Worm (Caenorhabditis elegans): Measurements from ENCODE around the gene ZK813.6.

ZK813.6 gene

DNA sequence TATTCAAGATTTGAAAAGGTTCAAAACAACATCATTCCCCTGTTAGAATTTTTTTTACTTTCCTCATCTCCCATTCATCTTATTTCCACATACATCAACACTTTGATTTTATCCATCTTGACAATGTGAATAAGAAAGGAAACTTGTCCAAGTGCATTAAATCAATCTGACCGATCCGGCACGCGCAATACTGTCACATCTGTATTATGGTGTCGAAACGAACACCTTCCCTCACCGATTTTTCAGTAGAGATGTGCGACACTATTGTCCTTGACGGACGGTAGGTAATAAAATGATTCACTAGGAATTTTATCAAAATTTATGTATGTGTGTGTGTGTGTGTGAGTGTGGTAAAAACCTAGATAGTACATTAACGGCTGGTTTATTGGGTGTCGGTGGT, 39.3 kb downstream of the ZK813.6 start:
- peak; percentile 27 for TF ChIP-seq nhr-25 (tag; optimal IDR thresholded peaks at IDR 0.05)
- TF ChIP-seq nhr-77 (tag; optimal IDR thresholded peaks at IDR 0.05) = no peak
- no peak for TF ChIP-seq eor-1 (tag; optimal IDR thresholded peaks at IDR 0.05)

DNA sequence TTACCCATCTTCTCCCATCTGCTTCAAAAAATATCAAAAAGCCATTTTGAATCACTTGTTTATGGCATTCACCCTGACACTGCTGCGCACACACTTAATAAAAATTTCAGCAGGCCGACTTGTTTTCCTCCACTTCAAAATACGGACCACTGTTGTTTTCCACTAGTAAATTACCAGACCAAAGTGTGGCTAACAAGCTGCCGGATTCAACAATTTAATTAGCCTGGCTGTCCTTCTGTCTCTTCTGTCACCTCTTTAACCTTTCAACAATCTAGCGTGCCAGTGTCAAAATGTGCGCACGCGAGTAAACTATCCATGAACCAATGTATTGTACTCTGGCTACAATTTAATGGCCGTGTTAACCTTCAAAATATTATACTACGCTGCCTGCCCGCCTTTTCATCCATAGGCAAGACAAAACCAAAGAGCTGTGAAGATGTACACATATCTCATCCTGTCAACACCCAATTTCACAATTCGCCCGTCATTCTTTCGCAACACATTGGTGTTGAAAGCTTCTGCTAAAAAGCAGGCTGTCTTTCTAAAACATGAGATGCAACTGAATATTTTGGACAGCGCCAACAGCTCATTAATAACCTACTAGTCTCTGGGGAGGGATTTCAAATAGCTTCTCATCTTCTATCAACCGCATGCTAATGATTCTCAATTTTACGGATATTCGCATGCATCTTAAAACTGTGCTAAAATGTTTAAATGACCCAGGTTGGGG, 39.9 kb downstream of the ZK813.6 start:
- TF ChIP-seq lin-39 (tag; optimal IDR thresholded peaks at IDR 0.05) = peak; percentile 60
- no peak for TF ChIP-seq ceh-28 (tag; optimal IDR thresholded peaks at IDR 0.05)

DNA sequence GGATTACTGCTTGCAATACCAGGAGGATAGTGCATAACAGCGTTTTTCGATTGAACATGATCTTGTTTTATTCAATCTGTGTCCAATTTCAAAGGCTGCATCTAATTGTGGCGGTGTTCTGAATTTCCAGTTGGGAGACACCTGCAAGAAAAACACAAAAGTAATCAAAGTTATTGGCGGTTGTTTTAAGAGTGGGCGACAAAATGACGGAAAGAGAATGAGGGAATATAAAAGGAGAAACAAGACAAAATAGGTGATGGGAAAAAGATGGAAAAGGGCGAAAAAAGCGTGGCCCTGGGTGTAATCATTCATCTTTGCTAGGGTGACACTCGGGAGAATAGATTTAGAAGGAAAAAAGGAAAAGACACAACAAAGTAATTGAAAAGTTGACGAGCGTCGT, 41.2 kb downstream of the ZK813.6 start, which contains the start of the genes ZK377.15 and sax-3:
Gene ZK377.15, minus strand, starts transcription at position 101 of the 400 bp plus-strand sequence.
Gene sax-3, minus strand, starts transcription at position 143 of the 400 bp plus-strand sequence.
- TF ChIP-seq aly-2 (tag; optimal IDR thresholded peaks at IDR 0.05) (no peak), mml-1 (tag; optimal IDR thresholded peaks at IDR 0.05) (no peak), ceh-28 (tag; optimal IDR thresholded peaks at IDR 0.05) (no peak), daf-12 (tag; optimal IDR thresholded peaks at IDR 0.05) (no peak), pqm-1 (tag; optimal IDR thresholded peaks at IDR 0.05) (no peak), nhr-12 (tag; optimal IDR thresholded peaks at IDR 0.05) (no peak), ceh-16 (tag; optimal IDR thresholded peaks at IDR 0.05) (no peak), nhr-237 (tag; optimal IDR thresholded peaks at IDR 0.05) (no peak)

DNA sequence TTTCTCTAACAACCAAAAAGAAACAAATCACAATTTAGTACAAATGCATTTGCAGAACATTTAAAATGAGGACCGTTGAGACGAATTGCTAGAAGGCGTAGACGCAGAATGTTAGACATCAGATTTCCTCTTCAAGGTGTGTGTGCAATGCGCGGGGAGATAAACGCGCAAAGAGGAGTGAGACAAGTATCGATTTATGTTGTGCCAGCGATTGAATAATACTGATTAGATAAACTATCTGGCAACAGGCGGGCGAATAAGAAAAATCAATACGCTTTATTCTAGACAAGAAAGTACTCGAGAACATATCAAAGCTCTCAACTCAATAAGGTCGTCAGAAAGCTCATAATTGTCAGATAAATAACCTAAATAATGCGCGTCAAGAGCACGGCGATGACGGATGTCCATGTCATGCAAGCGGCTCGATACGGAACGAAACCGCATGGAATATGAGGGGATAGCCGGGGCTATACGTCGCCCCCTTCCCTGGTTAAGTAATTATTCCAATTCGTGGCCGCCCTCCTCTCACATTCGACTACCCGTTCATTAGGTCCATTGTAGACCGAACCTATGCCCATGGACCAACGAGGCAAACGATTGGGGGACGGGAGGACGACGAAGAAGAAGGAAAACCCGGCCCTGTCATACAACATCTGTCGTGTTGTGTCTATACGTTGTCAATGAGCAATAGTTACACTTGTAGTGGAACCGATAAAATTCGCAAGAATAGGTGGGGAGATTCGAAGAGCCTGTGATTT, 42.6 kb downstream of the ZK813.6 start:
- TF ChIP-seq aly-2 (tag; optimal IDR thresholded peaks at IDR 0.05) (no peak), egl-5 (tag; optimal IDR thresholded peaks at IDR 0.05) (no peak)

DNA sequence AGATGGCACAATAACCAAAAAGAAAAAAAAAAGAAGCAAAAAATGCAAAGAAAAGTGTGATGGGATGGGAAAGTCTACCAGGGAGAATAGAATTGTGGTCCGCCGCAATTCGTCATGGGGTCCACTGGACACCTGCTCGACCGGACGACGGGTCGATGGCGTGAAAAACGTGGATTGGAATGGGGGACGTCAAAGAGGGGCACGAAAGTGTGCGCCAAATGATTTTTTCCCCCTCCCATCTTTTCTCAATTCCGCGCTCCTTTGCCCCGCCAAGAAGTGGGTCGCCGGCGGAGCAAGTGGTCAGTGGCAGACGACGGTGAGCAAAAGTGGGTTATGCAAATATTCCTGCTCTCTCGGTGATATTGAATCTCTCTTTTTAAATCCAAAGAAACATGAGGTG, 43.3 kb downstream of the ZK813.6 start:
- TF ChIP-seq ZK546.5 (tag; optimal IDR thresholded peaks at IDR 0.05) (no peak), pha-4 (tag; optimal IDR thresholded peaks at IDR 0.05) (no peak), snpc-4 (tag; optimal IDR thresholded peaks at IDR 0.05) (no peak), nhr-25 (tag; optimal IDR thresholded peaks at IDR 0.05) (no peak), ztf-11 (tag; optimal IDR thresholded peaks at IDR 0.05) (no peak), unc-39 (tag; optimal IDR thresholded peaks at IDR 0.05) (no peak), egl-5 (tag; optimal IDR thresholded peaks at IDR 0.05) (no peak), mdl-1 (tag; optimal IDR thresholded peaks at IDR 0.05) (no peak), nhr-28 (tag; optimal IDR thresholded peaks at IDR 0.05) (no peak), jun-1 (tag; optimal IDR thresholded peaks at IDR 0.05) (no peak), fkh-10 (GFP tag; optimal IDR thresholded peaks at IDR 0.05) (no peak)

DNA sequence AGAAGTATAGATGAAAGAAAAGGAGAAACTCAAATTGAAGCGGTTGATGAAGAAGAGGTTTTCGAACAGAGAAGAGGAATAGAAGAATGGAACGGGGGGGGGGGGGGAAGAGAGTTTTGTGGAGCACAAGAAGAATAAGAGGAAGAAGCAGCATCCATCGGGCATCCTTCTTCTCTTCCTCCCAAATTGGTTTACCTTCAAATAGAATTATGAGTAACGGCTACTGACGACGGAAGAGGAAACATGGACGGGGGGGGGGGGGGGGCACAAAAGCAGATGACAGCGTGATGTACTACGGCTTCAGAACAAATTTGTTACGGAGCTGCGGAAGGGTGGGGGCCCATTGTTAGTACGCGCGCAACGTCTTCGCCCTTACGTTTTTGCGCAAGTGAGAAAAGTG, 44.7 kb downstream of the ZK813.6 start:
- TF ChIP-seq fkh-10 (GFP tag; optimal IDR thresholded peaks at IDR 0.05) (peak; percentile 75), egl-5 (tag; optimal IDR thresholded peaks at IDR 0.05) (no peak)

DNA sequence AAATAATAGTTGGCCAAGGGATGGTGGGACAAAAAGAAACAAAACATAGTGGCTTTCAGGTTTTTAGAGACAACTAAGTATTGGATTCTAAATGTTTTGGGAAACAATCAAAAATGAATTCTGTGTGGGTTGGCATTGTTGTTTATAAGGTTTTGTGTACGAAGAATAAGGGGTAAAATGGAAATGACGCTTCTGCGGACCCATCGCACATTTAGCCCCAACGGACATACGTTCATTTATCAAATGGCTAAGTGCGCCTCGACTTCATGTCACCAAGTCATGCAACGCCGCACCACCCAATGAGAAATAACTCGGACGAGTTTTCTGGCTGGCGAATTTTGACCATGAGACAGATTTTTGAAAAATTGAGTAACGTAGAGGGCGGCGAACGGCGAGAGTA, 45.7 kb downstream of the ZK813.6 start:
- TF ChIP-seq tbx-2 (tag; optimal IDR thresholded peaks at IDR 0.05) (no peak), nhr-12 (tag; optimal IDR thresholded peaks at IDR 0.05) (no peak), aly-2 (tag; optimal IDR thresholded peaks at IDR 0.05) (no peak), lin-39 (tag; optimal IDR thresholded peaks at IDR 0.05) (peak; percentile 82), jun-1 (tag; optimal IDR thresholded peaks at IDR 0.05) (no peak)

DNA sequence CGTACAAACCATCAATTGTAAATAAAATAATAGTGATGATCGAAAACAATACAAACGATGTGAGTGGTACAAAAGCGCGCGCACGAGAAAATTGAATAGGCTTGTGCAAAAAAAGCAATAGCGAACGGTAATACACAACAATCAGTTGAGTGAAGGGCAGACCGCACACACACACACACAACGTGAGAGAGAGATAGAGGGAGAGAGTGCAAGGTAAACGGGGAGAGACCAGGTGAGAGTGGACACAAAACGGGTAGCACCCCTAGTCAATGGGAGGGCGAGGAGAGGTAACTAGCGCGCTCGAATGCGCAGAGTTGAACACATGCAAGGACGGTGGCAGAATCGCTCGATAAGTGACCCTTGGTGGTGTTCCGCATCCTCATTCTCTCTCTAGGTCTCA, 47.6 kb downstream of the ZK813.6 start:
- peak; percentile 15 for TF ChIP-seq egl-27 (tag; optimal IDR thresholded peaks at IDR 0.05)
- no peak for TF ChIP-seq nhr-77 (tag; optimal IDR thresholded peaks at IDR 0.05)
- TF ChIP-seq ceh-9 (tag; optimal IDR thresholded peaks at IDR 0.05) = no peak
- TF ChIP-seq mdl-1 (tag; optimal IDR thresholded peaks at IDR 0.05) = no peak
- no peak for TF ChIP-seq elt-1 (tag; optimal IDR thresholded peaks at IDR 0.05)
- TF ChIP-seq nfya-1 (tag; optimal IDR thresholded peaks at IDR 0.05; ENCODE audit: insufficient read depth) = peak; percentile 23
- TF ChIP-seq ZK546.5 (tag; optimal IDR thresholded peaks at IDR 0.05) = no peak
- TF ChIP-seq tbx-2 (tag; optimal IDR thresholded peaks at IDR 0.05) = no peak
- no peak for TF ChIP-seq elt-3 (tag; optimal IDR thresholded peaks at IDR 0.05)
- no peak for TF ChIP-seq zag-1 (tag; optimal IDR thresholded peaks at IDR 0.05)
- peak; percentile 44 for TF ChIP-seq hmg-11 (tag; optimal IDR thresholded peaks at IDR 0.05)
- peak; percentile 87 for TF ChIP-seq pha-4 (tag; optimal IDR thresholded peaks at IDR 0.05)
- TF ChIP-seq lin-15B (tag; optimal IDR thresholded peaks at IDR 0.05) = no peak
- peak; percentile 21 for TF ChIP-seq lin-39 (tag; optimal IDR thresholded peaks at IDR 0.05)
- TF ChIP-seq ztf-4 (tag; optimal IDR thresholded peaks at IDR 0.05) = no peak
- TF ChIP-seq nhr-25 (tag; optimal IDR thresholded peaks at IDR 0.05) = peak; percentile 70
- TF ChIP-seq nhr-11 (tag; optimal IDR thresholded peaks at IDR 0.05) = no peak
- TF ChIP-seq snpc-4 (tag; optimal IDR thresholded peaks at IDR 0.05) = peak; percentile 1
- no peak for TF ChIP-seq eor-1 (tag; optimal IDR thresholded peaks at IDR 0.05)
- no peak for TF ChIP-seq skn-1 (tag; optimal IDR thresholded peaks at IDR 0.05)
- TF ChIP-seq nhr-12 (tag; optimal IDR thresholded peaks at IDR 0.05) = no peak
- no peak for TF ChIP-seq nhr-23 (tag; optimal IDR thresholded peaks at IDR 0.05)
- TF ChIP-seq aly-2 (tag; optimal IDR thresholded peaks at IDR 0.05) = no peak

Data from whole organism, L3 larva.